Worm (Caenorhabditis elegans): ENCODE data around the gene F32E10.5.

Gene F32E10.5

DNA sequence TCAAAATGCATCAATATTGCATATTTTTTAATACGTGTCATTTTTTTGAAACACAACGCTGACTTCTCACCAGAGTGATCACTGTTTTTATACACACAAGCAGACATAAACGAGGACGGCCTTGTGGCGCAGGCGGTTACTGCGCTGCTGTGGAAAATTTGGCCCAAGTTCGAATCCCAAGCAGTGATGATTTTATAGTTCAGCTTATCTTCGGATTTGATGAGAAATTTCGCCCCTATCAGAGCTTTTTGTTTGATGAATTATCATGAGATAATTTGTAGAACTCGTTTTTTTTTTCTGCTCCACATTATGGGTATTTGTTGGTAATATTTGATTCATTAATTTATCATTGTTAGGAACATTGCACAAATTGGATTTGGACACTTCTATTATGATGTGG lies 4.2 kb downstream of the F32E10.5 start (continued):
- TF ChIP-seq ceh-18 (tag; optimal IDR thresholded peaks at IDR 0.05) (peak; percentile 92), ceh-6 (GFP tag; optimal IDR thresholded peaks at IDR 0.05) (peak; percentile 97), K02D7.2 (tag; optimal IDR thresholded peaks at IDR 0.05) (peak; percentile 96), gmeb-2 (tag; optimal IDR thresholded peaks at IDR 0.05) (peak; percentile 96), rnt-1 (tag; optimal IDR thresholded peaks at IDR 0.05) (peak; percentile 94), pag-3 (tag; optimal IDR thresholded peaks at IDR 0.05; ENCODE audit: borderline replicate concordance) (peak; percentile 84), nhr-11 (tag; optimal IDR thresholded peaks at IDR 0.05) (no peak), fkh-10 (GFP tag; optimal IDR thresholded peaks at IDR 0.05) (peak; percentile 88), sdc-2 (tag; optimal IDR thresholded peaks at IDR 0.05) (peak; percentile 87), K09A11.1 (tag; optimal IDR thresholded peaks at IDR 0.05; ENCODE audit: insufficient read depth) (peak; percentile 92), lin-11 (tag; optimal IDR thresholded peaks at IDR 0.05) (peak; percentile 89), unc-3 (GFP tag; conservative IDR thresholded peaks at IDR 0.05) (peak; percentile 95), unc-3 (tag; optimal IDR thresholded peaks at IDR 0.05) (peak; percentile 94), fkh-6 (tag; optimal IDR thresholded peaks at IDR 0.05) (peak; percentile 95), ceh-48 (tag; optimal IDR thresholded peaks at IDR 0.05) (peak; percentile 91), C38D4.7 (GFP tag; optimal IDR thresholded peaks at IDR 0.05) (peak; percentile 95), elt-2 (tag; optimal IDR thresholded peaks at IDR 0.05) (peak; percentile 98), nhr-232 (tag; optimal IDR thresholded peaks at IDR 0.05) (peak; percentile 92), mec-3 (tag; optimal IDR thresholded peaks at IDR 0.05; ENCODE audit: borderline replicate concordance) (peak; percentile 77), pha-4 (tag; optimal IDR thresholded peaks at IDR 0.05) (no peak), ttx-3 (tag; optimal IDR thresholded peaks at IDR 0.05) (peak; percentile 92)

DNA sequence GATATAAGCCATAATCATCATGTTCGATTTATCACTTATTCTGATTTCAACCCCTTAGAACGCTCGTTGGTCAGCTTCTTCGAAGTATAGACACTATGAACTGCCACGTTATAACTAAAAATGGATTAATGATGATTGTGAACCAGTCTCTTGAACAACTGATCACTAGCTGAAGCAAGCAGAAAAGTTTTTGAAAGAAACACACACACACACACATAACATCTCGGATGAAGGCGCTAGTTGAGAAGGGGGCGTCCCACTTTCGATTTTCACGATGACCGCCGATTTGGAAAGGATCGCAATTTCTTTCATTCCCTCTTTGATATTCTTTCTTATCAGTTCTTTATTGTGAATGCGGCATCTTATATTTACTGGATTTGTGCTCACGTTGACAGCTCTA lies 9.6 kb downstream of the F32E10.5 start, which contains the start of gene clec-180:
Gene clec-180, plus strand, starts transcription at position 301 of the 400 bp plus-strand sequence.
- no peak for TF ChIP-seq tbx-7 (tag; optimal IDR thresholded peaks at IDR 0.05)
- TF ChIP-seq madf-2 (tag; optimal IDR thresholded peaks at IDR 0.05), result no peak
- no peak for TF ChIP-seq mec-3 (tag; optimal IDR thresholded peaks at IDR 0.05; ENCODE audit: borderline replicate concordance)
- no peak for TF ChIP-seq ceh-14 (tag; optimal IDR thresholded peaks at IDR 0.05)
- no peak for TF ChIP-seq ceh-22 (tag; optimal IDR thresholded peaks at IDR 0.05)
- TF ChIP-seq tbx-2 (tag; optimal IDR thresholded peaks at IDR 0.05), result no peak
- TF ChIP-seq gmeb-2 (tag; optimal IDR thresholded peaks at IDR 0.05), result no peak
- TF ChIP-seq pros-1 (tag; optimal IDR thresholded peaks at IDR 0.05), result no peak
- TF ChIP-seq ceh-24 (tag; optimal IDR thresholded peaks at IDR 0.05), result no peak
- no peak for TF ChIP-seq ztf-16 (tag; optimal IDR thresholded peaks at IDR 0.05)
- TF ChIP-seq K02D7.2 (tag; optimal IDR thresholded peaks at IDR 0.05), result no peak
- no peak for TF ChIP-seq ceh-34 (tag; optimal IDR thresholded peaks at IDR 0.05)
- no peak for TF ChIP-seq C08G9.2 (tag; optimal IDR thresholded peaks at IDR 0.05)
- no peak for TF ChIP-seq K09A11.1 (tag; optimal IDR thresholded peaks at IDR 0.05; ENCODE audit: insufficient read depth)
- no peak for TF ChIP-seq ceh-31 (tag; optimal IDR thresholded peaks at IDR 0.05)
- TF ChIP-seq eyg-1 (tag; optimal IDR thresholded peaks at IDR 0.05), result no peak
- TF ChIP-seq F13H6.1 (tag; optimal IDR thresholded peaks at IDR 0.05), result no peak

DNA sequence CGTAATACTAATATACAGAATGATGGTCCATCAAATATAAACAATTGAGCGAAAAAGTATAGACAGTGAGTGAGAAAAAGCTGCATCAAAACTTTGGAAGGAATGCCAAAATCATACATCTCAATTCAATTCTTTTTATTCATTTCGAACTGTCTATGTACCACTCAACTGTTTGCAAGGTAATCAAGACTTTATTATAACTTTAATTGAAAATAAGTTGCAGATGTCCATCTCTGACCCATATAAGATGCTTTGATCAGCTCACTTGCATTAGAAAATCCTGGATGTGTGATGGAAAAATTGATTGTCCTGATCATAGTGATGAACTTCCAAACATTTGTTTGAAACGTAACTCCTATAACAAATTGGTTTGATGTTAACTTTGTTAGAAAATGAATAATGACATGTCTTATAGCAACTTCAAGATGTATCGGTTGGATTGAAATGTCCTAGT lies 10.6 kb downstream of the F32E10.5 start, which contains the start of gene F32E10.8:
Gene F32E10.8, plus strand, starts transcription at position 51 of the 454 bp plus-strand sequence.
- no peak for TF ChIP-seq C08G9.2 (tag; optimal IDR thresholded peaks at IDR 0.05)
- TF ChIP-seq hlh-30 (tag; optimal IDR thresholded peaks at IDR 0.05; ENCODE audit: insufficient read depth), result no peak
- TF ChIP-seq ceh-24 (tag; optimal IDR thresholded peaks at IDR 0.05), result no peak
- no peak for TF ChIP-seq Y22D7AL.16 (tag; optimal IDR thresholded peaks at IDR 0.05)
- no peak for TF ChIP-seq ceh-9 (tag; optimal IDR thresholded peaks at IDR 0.05)
- TF ChIP-seq che-1 (tag; optimal IDR thresholded peaks at IDR 0.05), result no peak
- TF ChIP-seq hlh-15 (tag; optimal IDR thresholded peaks at IDR 0.05), result no peak
- no peak for TF ChIP-seq npax-4 (tag; optimal IDR thresholded peaks at IDR 0.05)
- TF ChIP-seq pat-9 (tag; optimal IDR thresholded peaks at IDR 0.05), result no peak
- TF ChIP-seq pqm-1 (tag; optimal IDR thresholded peaks at IDR 0.05), result no peak
